Worm (Caenorhabditis elegans): ENCODE results near the gene nspb-9.

ce11 chrII:14593281-14593680 is 12.6 kb downstream of the nspb-9 start, which contains the start of gene catp-4:
- TF ChIP-seq nhr-23 (tag; optimal IDR thresholded peaks at IDR 0.05) = no peak
- TF ChIP-seq unc-62 (GFP tag; optimal IDR thresholded peaks at IDR 0.05) = no peak
- TF ChIP-seq lin-13 (GFP tag; optimal IDR thresholded peaks at IDR 0.05) = no peak
- no peak for TF ChIP-seq fos-1 (tag; optimal IDR thresholded peaks at IDR 0.05)
- TF ChIP-seq nhr-129 (tag; optimal IDR thresholded peaks at IDR 0.05) = no peak
- no peak for TF ChIP-seq ztf-11 (tag; optimal IDR thresholded peaks at IDR 0.05)
- no peak for TF ChIP-seq lin-39 (tag; optimal IDR thresholded peaks at IDR 0.05)

All from whole organism, L2 larva.